Worm (Caenorhabditis elegans): ENCODE results near the gene F46E10.3.

DNA sequence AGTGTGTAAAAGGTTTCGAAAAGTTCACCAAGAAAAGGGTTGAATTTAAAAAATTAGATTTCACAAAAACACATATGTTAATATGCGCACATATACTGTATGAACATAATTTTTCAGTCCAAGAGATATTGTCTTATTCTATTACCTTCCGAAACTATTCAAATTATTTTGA, at the start of gene F46E10.3:
- TF ChIP-seq ZK546.5 (tag; optimal IDR thresholded peaks at IDR 0.05) (no peak), ama-1 (optimal IDR thresholded peaks at IDR 0.05) (no peak), vab-7 (GFP tag; IDR thresholded peaks at IDR 0.05) (no peak), rbr-2 (tag; optimal IDR thresholded peaks at IDR 0.05) (no peak), snpc-4 (tag; optimal IDR thresholded peaks at IDR 0.05) (no peak)
